Fruit fly (Drosophila melanogaster) whole organism, embryonic: Measurements from ENCODE around the gene CG43156.

Experiments used
- Adf1 ChIP-seq: fragments of 200-800 bp; sonication (Bioruptor generic); IDR thresholded peaks from 2 replicates; pipeline ENCODE4 v1.3.6; 2022; ENCODE audit warnings: missing biosample characterization, missing genetic modification characterization
- Aef1 ChIP-seq: fragments of 200-800 bp; sonication (Bioruptor generic); IDR thresholded peaks from 3 replicates; pipeline ENCODE4 v1.3.6; 2022; ENCODE audit warnings: missing biosample characterization, missing genetic modification characterization
- Asciz ChIP-seq: fragments of 200-800 bp; sonication (Bioruptor generic); optimal IDR thresholded peaks from 2 replicates; lab custom pipeline; 2017; ENCODE audit warnings: missing biosample characterization, mild to moderate bottlenecking, missing genetic modification characterization, missing genetic modification reagents
- B-H1 ChIP-seq: fragments of 200-800 bp; sonication (Bioruptor generic); IDR thresholded peaks from 3 replicates; pipeline ENCODE4 v1.3.6; 2022; ENCODE audit warnings: missing biosample characterization, missing genetic modification characterization
- Blimp-1 ChIP-seq: fragments of 200-800 bp; sonication (Bioruptor generic); optimal IDR thresholded peaks from 3 replicates; lab custom pipeline; 2018; ENCODE audit warnings: missing biosample characterization, missing genetic modification characterization, mild to moderate bottlenecking, moderate library complexity, missing genetic modification reagents
- CG10979 ChIP-seq: fragments of 200-800 bp; sonication (Bioruptor generic); optimal IDR thresholded peaks from 2 replicates; lab custom pipeline; 2018; ENCODE audit warnings: missing biosample characterization, mild to moderate bottlenecking, missing genetic modification characterization, moderate library complexity
- CG11398 ChIP-seq: fragments of 200-800 bp; sonication (Bioruptor generic); optimal IDR thresholded peaks from 2 replicates; lab custom pipeline; 2016; ENCODE audit warnings: missing biosample characterization, missing genetic modification characterization
- CG12071 ChIP-seq: fragments of 200-800 bp; sonication (Bioruptor generic); optimal IDR thresholded peaks from 3 replicates; lab custom pipeline; 2018; ENCODE audit warnings: missing biosample characterization, mild to moderate bottlenecking, missing genetic modification characterization
- CG12744 ChIP-seq: fragments of 200-800 bp; sonication (Bioruptor generic); optimal IDR thresholded peaks from 2 replicates; lab custom pipeline; 2016; ENCODE audit warnings: missing biosample characterization, missing genetic modification characterization
- CG14441 ChIP-seq: fragments of 200-800 bp; sonication (Bioruptor generic); IDR thresholded peaks from 2 replicates; pipeline ENCODE4 v1.3.6; 2022; ENCODE audit warnings: missing biosample characterization, missing genetic modification characterization
- CG14667 ChIP-seq: fragments of 200-800 bp; sonication (Bioruptor generic); IDR thresholded peaks from 2 replicates; pipeline ENCODE4 v1.3.6; 2022; ENCODE audit warnings: missing biosample characterization, missing genetic modification characterization
- CG15011 ChIP-seq: fragments of 200-800 bp; sonication (Bioruptor generic); optimal IDR thresholded peaks from 3 replicates; lab custom pipeline; 2018; ENCODE audit warnings: missing biosample characterization, mild to moderate bottlenecking, missing genetic modification characterization
- CG16779 ChIP-seq: fragments of 200-800 bp; sonication (Bioruptor generic); IDR thresholded peaks from 2 replicates; pipeline ENCODE4 v1.3.6; 2022; ENCODE audit warnings: missing biosample characterization, missing genetic modification characterization
- CG17385 ChIP-seq: fragments of 200-800 bp; sonication (Bioruptor generic); optimal IDR thresholded peaks from 3 replicates; lab custom pipeline; 2018; ENCODE audit warnings: missing biosample characterization, mild to moderate bottlenecking, missing genetic modification characterization
- CG18599 ChIP-seq: fragments of 200-800 bp; sonication (Bioruptor generic); optimal IDR thresholded peaks from 3 replicates; lab custom pipeline; 2017; ENCODE audit warnings: missing biosample characterization, missing genetic modification characterization, mild to moderate bottlenecking, moderate library complexity, missing genetic modification reagents
- CG2129 ChIP-seq: fragments of 200-800 bp; sonication (Bioruptor generic); IDR thresholded peaks from 2 replicates; pipeline ENCODE4 v1.3.6; 2022; ENCODE audit warnings: missing biosample characterization, missing genetic modification characterization; ENCODE audit not compliant: partially characterized antibody
- CG2889 ChIP-seq: fragments of 200-800 bp; sonication (Bioruptor generic); IDR thresholded peaks from 3 replicates; pipeline ENCODE4 v1.3.6; 2022; ENCODE audit warnings: missing biosample characterization, missing genetic modification characterization
- CG5953 ChIP-seq: fragments of 200-800 bp; sonication (Bioruptor generic); IDR thresholded peaks from 2 replicates; pipeline ENCODE4 v1.3.6; 2022; ENCODE audit warnings: missing biosample characterization, missing genetic modification characterization
- CG6272 ChIP-seq: fragments of 200-800 bp; sonication (Bioruptor generic); IDR thresholded peaks from 2 replicates; pipeline ENCODE4 v1.3.6; 2022; ENCODE audit warnings: missing biosample characterization, missing genetic modification characterization
- CG6689 ChIP-seq: fragments of 200-800 bp; sonication (Bioruptor generic); IDR thresholded peaks from 2 replicates; pipeline ENCODE4 v1.3.6; 2022; ENCODE audit warnings: missing biosample characterization, missing genetic modification characterization
- CG8765 ChIP-seq: fragments of 200-800 bp; sonication (Bioruptor generic); IDR thresholded peaks from 2 replicates; pipeline ENCODE4 v1.3.6; 2022; ENCODE audit warnings: missing biosample characterization, missing genetic modification characterization
- CG9727 ChIP-seq: fragments of 200-800 bp; sonication (Bioruptor generic); optimal IDR thresholded peaks from 3 replicates; lab custom pipeline; 2017; ENCODE audit warnings: missing biosample characterization, mild to moderate bottlenecking, missing genetic modification characterization
- CoRest ChIP-seq: fragments of 200-800 bp; sonication (Bioruptor generic); optimal IDR thresholded peaks from 3 replicates; lab custom pipeline; 2018; ENCODE audit warnings: missing biosample characterization, mild to moderate bottlenecking, missing genetic modification characterization, moderate library complexity
- Deaf1 ChIP-seq: fragments of 200-800 bp; optimal IDR thresholded peaks from 3 replicates; lab custom pipeline; 2019; ENCODE audit warnings: missing biosample characterization, mild to moderate bottlenecking, missing genetic modification characterization, moderate library complexity
- Dip2 ChIP-seq: fragments of 200-800 bp; sonication (Bioruptor generic); IDR thresholded peaks from 2 replicates; pipeline ENCODE4 v1.3.6; 2022; ENCODE audit warnings: missing biosample characterization, missing genetic modification characterization
- Ets65A ChIP-seq: fragments of 200-800 bp; sonication (Bioruptor generic); peaks from one replicate; lab custom pipeline; 2016; ENCODE audit warnings: missing biosample characterization, missing genetic modification characterization
- H15 ChIP-seq: fragments of 200-800 bp; sonication (Bioruptor generic); IDR thresholded peaks from 3 replicates; pipeline ENCODE4 v1.3.6; 2022; ENCODE audit warnings: missing biosample characterization, missing genetic modification characterization
- HLH3B ChIP-seq: fragments of 200-800 bp; sonication (Bioruptor generic); IDR thresholded peaks from 2 replicates; pipeline ENCODE4 v1.3.6; 2022; ENCODE audit warnings: missing biosample characterization, missing genetic modification characterization
- Rfx ChIP-seq: fragments of 200-800 bp; sonication (Bioruptor generic); IDR thresholded peaks from 2 replicates; pipeline ENCODE4 v1.3.6; 2022; ENCODE audit warnings: missing biosample characterization, missing genetic modification characterization
- Trl ChIP-seq, 3 experiments: fragments of >200 bp in 2 of 3; fragments of 200-800 bp in 1 of 3; sonication (Bioruptor generic) in 1 of 3; optimal IDR thresholded peaks; 2 replicates in 1 of 3; 3 replicates in 2 of 3; lab custom pipeline; 2016 to 2017; ENCODE audit warnings: missing biosample characterization in 1 of 3, missing genetic modification characterization in 1 of 3
- al ChIP-seq: fragments of 200-800 bp; sonication (Bioruptor generic); IDR thresholded peaks from 2 replicates; pipeline ENCODE4 v1.3.6; 2022; ENCODE audit warnings: missing biosample characterization, missing genetic modification characterization
- bcd ChIP-seq: fragments of 200-800 bp; sonication (Bioruptor generic); optimal IDR thresholded peaks from 2 replicates; lab custom pipeline; 2017; ENCODE audit warnings: missing biosample characterization, mild to moderate bottlenecking, missing genetic modification characterization
- bigmax ChIP-seq: fragments of 200-800 bp; sonication (Bioruptor generic); optimal IDR thresholded peaks from 2 replicates; lab custom pipeline; 2018; ENCODE audit warnings: missing biosample characterization, mild to moderate bottlenecking, missing genetic modification characterization
- cato ChIP-seq: fragments of 200-800 bp; sonication (Bioruptor generic); optimal IDR thresholded peaks from 2 replicates; lab custom pipeline; 2016; ENCODE audit warnings: missing biosample characterization, missing genetic modification characterization, borderline replicate concordance
- caup ChIP-seq: fragments of 200-800 bp; sonication (Bioruptor generic); optimal IDR thresholded peaks from 3 replicates; lab custom pipeline; 2017; ENCODE audit warnings: missing biosample characterization, mild to moderate bottlenecking, missing genetic modification characterization, moderate library complexity; ENCODE audit not compliant: severe bottlenecking
- chif ChIP-seq, 2 experiments: fragments of 200-800 bp; sonication (Bioruptor generic); optimal IDR thresholded peaks; 3 replicates each; lab custom pipeline; 2016; ENCODE audit warnings: missing biosample characterization in 2 of 2, missing genetic modification characterization in 2 of 2
- cwo ChIP-seq: fragments of 200-800 bp; sonication (Bioruptor generic); optimal IDR thresholded peaks from 3 replicates; lab custom pipeline; 2017; ENCODE audit warnings: missing biosample characterization, missing genetic modification characterization, mild to moderate bottlenecking, moderate library complexity, missing genetic modification reagents
- dimm ChIP-seq: fragments of 200-800 bp; sonication (Bioruptor generic); IDR thresholded peaks from 2 replicates; pipeline ENCODE4 v1.3.6; 2022; ENCODE audit warnings: missing biosample characterization, missing genetic modification characterization
- dmrt99B ChIP-seq: fragments of 200-800 bp; sonication (Bioruptor generic); optimal IDR thresholded peaks from 2 replicates; lab custom pipeline; 2018; ENCODE audit warnings: missing biosample characterization, mild to moderate bottlenecking, missing genetic modification characterization, moderate library complexity
- gro ChIP-seq: fragments of 200-800 bp; sonication (Bioruptor generic); optimal IDR thresholded peaks from 2 replicates; lab custom pipeline; 2016; ENCODE audit warnings: missing biosample characterization, missing genetic modification characterization
- kay ChIP-seq: fragments of 200-800 bp; sonication (Bioruptor generic); optimal IDR thresholded peaks from 2 replicates; lab custom pipeline; 2016; ENCODE audit warnings: missing biosample characterization, missing genetic modification characterization
- mam ChIP-seq: fragments of 200-800 bp; sonication (Bioruptor generic); optimal IDR thresholded peaks from 3 replicates; lab custom pipeline; 2016; ENCODE audit warnings: missing biosample characterization, missing genetic modification characterization
- nom ChIP-seq: fragments of 200-800 bp; sonication (Bioruptor generic); optimal IDR thresholded peaks from 2 replicates; lab custom pipeline; 2017; ENCODE audit warnings: missing biosample characterization, missing genetic modification characterization, mild to moderate bottlenecking, moderate library complexity, missing genetic modification reagents
- pan ChIP-seq, 4 experiments: fragments of >200 bp in 3 of 4; fragments of 200-800 bp in 1 of 4; sonication (Bioruptor generic) in 1 of 4; optimal IDR thresholded peaks in 3 of 4; IDR thresholded peaks in 1 of 4; 2 replicates each; pipeline versions ENCODE4 v1.3.6 to Lab custom; 2017 to 2022; ENCODE audit warnings: missing biosample characterization in 2 of 4, missing genetic modification characterization in 2 of 4, mixed read lengths in 1 of 4
- phol ChIP-seq: fragments of 200-800 bp; sonication (Bioruptor generic); optimal IDR thresholded peaks from 3 replicates; lab custom pipeline; 2018; ENCODE audit warnings: missing biosample characterization, mild to moderate bottlenecking, missing genetic modification characterization, moderate library complexity
- row ChIP-seq: fragments of 200-800 bp; sonication (Bioruptor generic); IDR thresholded peaks from 3 replicates; pipeline ENCODE4 v1.3.6; 2022; ENCODE audit warnings: missing biosample characterization, missing genetic modification characterization
- wdn ChIP-seq: fragments of 200-800 bp; sonication (Bioruptor generic); IDR thresholded peaks from 2 replicates; pipeline ENCODE4 v1.3.6; 2022; ENCODE audit warnings: missing biosample characterization, missing genetic modification characterization
- wek ChIP-seq: fragments of 200-800 bp; sonication (Bioruptor generic); optimal IDR thresholded peaks from 3 replicates; lab custom pipeline; 2018; ENCODE audit warnings: missing biosample characterization, mild to moderate bottlenecking, missing genetic modification characterization, moderate library complexity
- zen2 ChIP-seq: fragments of 200-800 bp; sonication (Bioruptor generic); IDR thresholded peaks from 3 replicates; pipeline ENCODE4 v1.3.6; 2022; ENCODE audit warnings: missing biosample characterization, missing genetic modification characterization; ENCODE audit not compliant: partially characterized antibody

Gene CG43156

DNA sequence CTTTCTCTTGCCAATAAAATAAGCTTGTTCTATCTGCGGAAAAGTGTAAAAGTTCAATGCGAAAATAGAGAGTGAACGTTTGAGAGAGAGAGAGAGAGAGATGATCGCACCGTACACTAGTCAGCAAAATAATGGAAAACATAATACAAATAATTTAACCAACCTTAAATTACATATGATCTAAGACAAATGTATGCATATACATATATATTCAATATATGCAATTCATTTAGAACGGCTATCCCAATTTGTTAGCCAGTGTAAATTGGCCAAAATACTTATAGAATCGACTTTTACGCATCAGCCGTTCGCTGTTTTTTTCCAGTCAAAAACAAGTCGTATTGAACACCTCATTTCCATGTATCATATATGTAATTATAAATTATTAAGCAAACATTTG is 18.5 kb upstream of the CG43156 start (continued):
- TF ChIP-seq caup (GFP tag; lab: Kevin White, UChicago) (peak; percentile 39), mam (GFP tag; lab: Kevin White, UChicago) (peak; percentile 19), CG2889 (peak; percentile 75; the same call in 2 of the 3 replicates), CG6689 (GFP tag; lab: Robert Waterston, UW) (peak; percentile 76), CG14667 (GFP tag; lab: Robert Waterston, UW) (peak; percentile 52), bigmax (GFP tag; lab: Kevin White, UChicago) (no peak), Ets65A (GFP tag; lab: Kevin White, UChicago) (peak; percentile 22), CG14441 (GFP tag; lab: Robert Waterston, UW) (peak; percentile 69), CG12071 (GFP tag; lab: Kevin White, UChicago) (peak; percentile 66), CG6272 (GFP tag; lab: Robert Waterston, UW) (0 out of 2 replicates have a peak, but pooled peaks have one; percentile 32), CG17385 (GFP tag; lab: Kevin White, UChicago) (peak; percentile 29), gro (peak; percentile 8), B-H1 (GFP tag; lab: Robert Waterston, UW) (peak; percentile 62), zen2 (no peak), wek (GFP tag; lab: Kevin White, UChicago) (no peak), Adf1 (GFP tag; lab: Robert Waterston, UW) (peak; percentile 33; the same call in 1 of the 2 replicates), bcd (peak; percentile 36), CG9727 (GFP tag; lab: Kevin White, UChicago) (peak; percentile 3), chif (GFP tag; optimal IDR thresholded peaks at IDR 0.05; lab: Kevin White, UChicago) (peak in 1 of 2 experiments; percentile 7), wdn (GFP tag; lab: Robert Waterston, UW) (0 out of 2 replicates have a peak, but pooled peaks have one; percentile 32), CG8765 (GFP tag; lab: Robert Waterston, UW) (peak; percentile 27; the same call in 1 of the 2 replicates), Blimp-1 (peak; percentile 41), phol (tag; lab: Kevin White, UChicago) (peak; percentile 32), Trl (optimal IDR thresholded peaks at IDR 0.05; lab: Kevin White, UChicago) (peak in 1 of 2 experiments; percentile 43), Trl (GFP tag; optimal IDR thresholded peaks at IDR 0.05; lab: Kevin White, UChicago) (no peak), H15 (GFP tag; lab: Robert Waterston, UW) (peak; percentile 61; the same call in 1 of the 3 replicates), CG12744 (GFP tag; lab: Kevin White, UChicago) (no peak), Deaf1 (tag; lab: Kevin White, UChicago) (no peak), al (GFP tag; lab: Robert Waterston, UW) (peak; percentile 56), CG10979 (peak; percentile 9), nom (GFP tag; lab: Kevin White, UChicago) (no peak), HLH3B (GFP tag; lab: Robert Waterston, UW) (peak; percentile 69), kay (GFP tag; lab: Kevin White, UChicago) (no peak), dmrt99B (tag; lab: Kevin White, UChicago) (peak; percentile 51), cato (GFP tag; lab: Kevin White, UChicago) (no peak), Asciz (GFP tag; lab: Kevin White, UChicago) (peak; percentile 8), Aef1 (peak; percentile 69), CG5953 (GFP tag; lab: Robert Waterston, UW) (peak; percentile 54; the same call in 1 of the 2 replicates), pan (optimal IDR thresholded peaks at IDR 0.05; lab: Kevin White, UChicago) (no peak), pan (GFP tag; optimal IDR thresholded peaks at IDR 0.05 in 1 of 2, IDR thresholded peaks at IDR 0.05 in 1 of 2) (peak in 1 of 2 experiments; percentile 82), CG15011 (GFP tag; lab: Kevin White, UChicago) (peak; percentile 12), CG2129 (GFP tag; lab: Robert Waterston, UW) (no peak), Rfx (GFP tag; lab: Robert Waterston, UW) (peak; percentile 90), Dip2 (no peak), cwo (GFP tag; lab: Kevin White, UChicago) (peak; percentile 26), CoRest (peak; percentile 41), dimm (GFP tag; lab: Robert Waterston, UW) (peak; percentile 43; the same call in 1 of the 2 replicates), row (peak; percentile 72), CG16779 (GFP tag; lab: Robert Waterston, UW) (0 out of 2 replicates have a peak, but pooled peaks have one; percentile 10), CG18599 (GFP tag; lab: Kevin White, UChicago) (peak; percentile 58), CG11398 (no peak)
